Worm (Caenorhabditis elegans): ENCODE measurements around the gene F36F12.1.

The F36F12.1 gene

DNA sequence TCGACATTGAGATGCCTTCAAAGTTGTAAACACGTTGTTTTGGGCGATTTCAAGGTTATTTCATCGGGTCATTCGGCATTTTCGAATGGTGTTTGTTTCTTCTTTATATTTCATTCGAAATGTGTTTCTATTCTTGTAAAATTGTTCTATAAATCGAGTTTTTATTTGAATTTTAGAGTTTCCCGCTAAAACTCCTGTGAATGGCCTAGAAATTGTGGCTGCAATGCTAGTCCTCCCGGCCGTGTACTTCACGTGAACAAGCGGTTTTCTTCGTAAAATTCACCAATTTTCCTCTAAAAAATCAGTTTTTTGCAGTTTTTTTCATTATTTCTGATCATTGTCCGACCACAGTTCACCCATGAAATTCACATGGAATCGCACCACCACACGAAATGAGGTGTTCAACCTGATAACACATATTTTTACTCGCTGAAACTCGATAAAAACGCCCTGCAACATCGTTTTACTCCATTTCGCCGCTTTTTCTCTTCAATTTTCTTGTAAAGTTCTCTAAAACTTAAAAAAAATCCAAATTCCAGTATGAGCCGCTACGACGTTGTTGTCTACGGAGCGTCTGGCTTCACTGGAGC, 24.1 kb upstream of the F36F12.1 start, which contains the start of gene ldp-1 (continued):
- TF ChIP-seq snpc-1.1 (tag; optimal IDR thresholded peaks at IDR 0.05; ENCODE audit: insufficient read depth): peak; percentile 42
- TF ChIP-seq ZK185.1 (tag; optimal IDR thresholded peaks at IDR 0.05; ENCODE audit: poor library complexity, severe bottlenecking): peak; percentile 85
- TF ChIP-seq madf-3 (GFP tag; IDR thresholded peaks at IDR 0.05): no peak
- TF ChIP-seq akir-1 (GFP tag; optimal IDR thresholded peaks at IDR 0.05): no peak

DNA sequence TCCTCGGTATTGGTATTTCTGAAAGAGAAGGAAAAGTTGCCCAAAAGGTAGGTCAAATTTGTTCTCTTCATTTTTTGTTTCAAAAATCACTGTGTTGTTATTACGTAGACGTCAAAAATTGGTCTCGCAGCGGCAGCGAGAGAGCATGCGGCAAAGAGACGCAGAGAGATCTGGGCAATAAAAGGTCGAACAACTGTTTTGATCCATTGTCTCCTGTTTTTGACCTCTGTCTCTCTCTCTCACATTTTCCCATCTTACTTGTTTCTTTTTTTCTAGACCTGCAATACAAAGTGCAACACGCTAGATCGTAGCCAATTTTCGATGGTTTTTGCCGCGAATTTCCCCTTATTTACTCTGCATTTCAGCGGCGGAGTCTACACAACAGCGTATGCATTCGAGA, 23.5 kb upstream of the F36F12.1 start:
- no peak for TF ChIP-seq zim-3 (tag; optimal IDR thresholded peaks at IDR 0.05)
- peak; percentile 34 for TF ChIP-seq madf-8 (GFP tag; conservative IDR thresholded peaks at IDR 0.05)
- TF ChIP-seq C17E4.6 (GFP tag; IDR thresholded peaks at IDR 0.05): no peak
- no peak for TF ChIP-seq hmg-1.2 (GFP tag; IDR thresholded peaks at IDR 0.05)
- peak; percentile 25 for TF ChIP-seq efl-1 (GFP tag; optimal IDR thresholded peaks at IDR 0.05)
- no peak for TF ChIP-seq snpc-4 (GFP tag; optimal IDR thresholded peaks at IDR 0.05)
- no peak for TF ChIP-seq snpc-4 (tag; optimal IDR thresholded peaks at IDR 0.05)
- no peak for TF ChIP-seq ceh-79 (tag; optimal IDR thresholded peaks at IDR 0.05)

DNA sequence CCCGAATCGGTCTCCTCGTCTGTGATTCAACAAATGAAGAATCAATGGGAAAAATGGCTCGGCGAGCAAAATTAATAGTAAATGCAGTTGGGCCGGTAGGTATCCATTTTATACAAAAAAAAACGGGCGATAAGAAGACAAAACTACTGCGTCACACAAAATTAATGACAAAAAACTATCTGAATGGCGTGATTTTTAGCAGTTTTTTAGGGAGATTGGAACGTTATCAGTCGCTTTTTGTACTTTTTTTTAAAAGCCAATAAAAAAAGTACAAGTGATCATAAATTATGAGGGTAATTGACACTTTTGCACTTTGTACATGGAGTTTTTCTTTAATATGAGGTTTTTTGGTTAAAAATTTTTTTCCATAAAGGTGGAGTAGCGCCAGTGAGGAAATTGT, 20.1 kb upstream of the F36F12.1 start:
- TF ChIP-seq nhr-80 (tag; optimal IDR thresholded peaks at IDR 0.05) (peak; percentile 62), F57C9.4 (tag; optimal IDR thresholded peaks at IDR 0.05) (no peak)

DNA sequence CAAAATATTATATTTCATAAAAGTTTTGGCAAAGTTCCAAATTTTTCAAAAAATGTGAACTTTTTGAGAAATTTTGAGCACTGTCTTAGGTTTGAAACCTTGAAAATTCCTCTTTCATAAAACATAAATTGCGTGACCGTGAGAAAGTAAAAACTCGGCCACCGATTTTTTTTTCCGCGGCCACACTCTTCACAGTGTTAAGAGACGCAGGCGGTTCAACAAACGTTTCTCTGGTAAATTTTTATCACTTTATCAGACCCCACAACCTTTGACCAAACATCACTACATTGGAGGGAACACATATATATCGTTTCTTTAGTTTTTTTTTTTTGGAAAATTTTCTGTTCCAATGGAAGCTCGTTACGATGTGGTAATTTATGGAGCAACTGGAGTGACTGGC, 19.5 kb upstream of the F36F12.1 start, which contains the start of gene F22F7.2:
F22F7.2 (plus strand) TSS at position 266 of the 400 bp plus-strand sequence.
- TF ChIP-seq attf-5 (GFP tag; optimal IDR thresholded peaks at IDR 0.05): peak; percentile 3
- TF ChIP-seq hmg-1.2 (GFP tag; IDR thresholded peaks at IDR 0.05): peak; percentile 23; the same call in 1 of the 2 replicates
- TF ChIP-seq rec-8 (tag; optimal IDR thresholded peaks at IDR 0.05): no peak
- peak; percentile 2 for TF ChIP-seq nhr-80 (tag; optimal IDR thresholded peaks at IDR 0.05)

DNA sequence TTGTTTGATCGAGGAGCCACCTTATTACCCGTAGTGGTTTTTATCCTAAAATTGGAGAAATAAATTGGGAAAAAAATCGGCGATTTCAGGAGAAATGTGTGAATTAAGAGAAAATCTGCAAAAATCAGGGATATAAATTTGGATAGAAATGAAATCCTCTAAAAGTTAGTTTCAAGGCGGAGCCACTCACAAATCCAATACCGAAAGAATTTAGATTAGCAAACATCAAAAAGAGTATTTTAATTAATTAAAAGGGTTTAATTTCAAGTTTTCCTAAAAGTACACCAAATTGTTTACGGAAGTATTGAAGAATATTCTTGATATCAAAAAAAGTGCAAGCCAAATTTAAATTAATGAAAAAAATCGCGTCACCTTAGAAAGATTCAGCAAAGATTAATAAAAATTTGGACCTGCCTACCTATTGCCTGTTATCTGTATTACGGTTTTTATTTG, 18.9 kb upstream of the F36F12.1 start, which contains the start of gene F22F7.8:
F22F7.8 (minus strand) TSS at position 51 of the 453 bp plus-strand sequence.
- TF ChIP-seq hmg-20 (GFP tag; IDR thresholded peaks at IDR 0.05) (no peak), ztf-18 (tag; optimal IDR thresholded peaks at IDR 0.05) (no peak), T26A5.8 (tag; optimal IDR thresholded peaks at IDR 0.05) (no peak), ztf-28 (GFP tag; IDR thresholded peaks at IDR 0.05) (no peak), somi-1 (GFP tag; optimal IDR thresholded peaks at IDR 0.05) (no peak), ztf-25 (GFP tag; IDR thresholded peaks at IDR 0.05) (no peak), him-1 (tag; optimal IDR thresholded peaks at IDR 0.05) (no peak), K11D2.4 (GFP tag; IDR thresholded peaks at IDR 0.05) (no peak), nfyb-1 (GFP tag; IDR thresholded peaks at IDR 0.05) (no peak), bed-1 (GFP tag; IDR thresholded peaks at IDR 0.05) (no peak), attf-6 (GFP tag; IDR thresholded peaks at IDR 0.05) (no peak), ztf-22 (GFP tag; optimal IDR thresholded peaks at IDR 0.05) (no peak), hlh-12 (tag; optimal IDR thresholded peaks at IDR 0.05) (no peak), lir-1 (GFP tag; conservative IDR thresholded peaks at IDR 0.05) (no peak), F57C9.4 (tag; optimal IDR thresholded peaks at IDR 0.05) (no peak), tlf-1 (GFP tag; optimal IDR thresholded peaks at IDR 0.05) (no peak), attf-5 (GFP tag; optimal IDR thresholded peaks at IDR 0.05) (no peak), F55B11.4 (tag; optimal IDR thresholded peaks at IDR 0.05; ENCODE audit: borderline replicate concordance, insufficient read depth) (no peak)
